3 fruit fly cellular contexts compared by ENCODE assay signal in genomic region chr3L:22884481-22884880, dm6.
A peak's percentile ranks its signal among the peaks of the same experiment; 100 is the strongest.
TF ChIP-seq lines count a peak whose summit lies in the region.

No protein-coding gene starts in this region.

- TF ChIP-seq CTCF in whole organism, embryonic (GFP tag; optimal IDR thresholded peaks at IDR 0.05; lab: Kevin White, UChicago) = no peak

TF ChIP-seq in whole organism, embryonic, 481 proteins besides CTCF, POLR2A, EP300 and RAD21:
- TF ChIP-seq H2.0 (GFP tag; IDR thresholded peaks at IDR 0.05; lab: Robert Waterston, UW) (no peak), Ets65A (GFP tag; lab: Kevin White, UChicago) (peak; percentile 55), hbn (GFP tag; IDR thresholded peaks at IDR 0.05; lab: Robert Waterston, UW; ENCODE audit: partially characterized antibody) (no peak), sens (GFP tag; lab: Kevin White, UChicago) (peak; percentile 18)

TF ChIP-seq in whole organism, prepupa, 60 proteins besides CTCF, POLR2A, EP300 and RAD21:
- no peak for TF ChIP-seq Eip78C (GFP tag; lab: Kevin White, UChicago)
- TF ChIP-seq spab (GFP tag; optimal IDR thresholded peaks at IDR 0.05; lab: Kevin White, UChicago) = no peak
- peak; percentile 60 for TF ChIP-seq svp (GFP tag; lab: Kevin White, UChicago)

TF ChIP-seq in whole organism, wandering third instar larva, 38 proteins besides CTCF, POLR2A, EP300 and RAD21:
- no peak for TF ChIP-seq Dif (GFP tag; optimal IDR thresholded peaks at IDR 0.05; lab: Kevin White, UChicago; ENCODE audit: partially characterized antibody)
- TF ChIP-seq dl (GFP tag; optimal IDR thresholded peaks at IDR 0.05; lab: Kevin White, UChicago; ENCODE audit: insufficient read depth in 1 of 2, partially characterized antibody in 2 of 2) = no peak
- peak; percentile 39 for TF ChIP-seq Dfd (GFP tag; optimal IDR thresholded peaks at IDR 0.05; lab: Kevin White, UChicago)
